Worm (Caenorhabditis elegans): Measurements from ENCODE around the gene K11H12.9.
A peak's percentile ranks its signal among the peaks of the same experiment; 100 is the strongest.

The K11H12.9 gene

ce11 chrIV:682726-683340 is 33.4 kb downstream of the K11H12.9 start (continued):
- TF ChIP-seq pha-2 (tag; optimal IDR thresholded peaks at IDR 0.05) (no peak), C08G9.2 (tag; optimal IDR thresholded peaks at IDR 0.05) (peak; percentile 69), elt-4 (tag; optimal IDR thresholded peaks at IDR 0.05) (peak; percentile 25), sdc-2 (tag; optimal IDR thresholded peaks at IDR 0.05) (peak; percentile 60), odd-2 (tag; optimal IDR thresholded peaks at IDR 0.05) (no peak), K02D7.2 (tag; optimal IDR thresholded peaks at IDR 0.05) (peak; percentile 33), sox-4 (tag; optimal IDR thresholded peaks at IDR 0.05) (peak; percentile 71), C38D4.7 (GFP tag; optimal IDR thresholded peaks at IDR 0.05) (peak; percentile 71), ceh-48 (tag; optimal IDR thresholded peaks at IDR 0.05) (peak; percentile 9), ceh-6 (GFP tag; optimal IDR thresholded peaks at IDR 0.05) (peak; percentile 81), ceh-14 (tag; optimal IDR thresholded peaks at IDR 0.05) (peak; percentile 75), lim-6 (tag; optimal IDR thresholded peaks at IDR 0.05) (peak; percentile 61), ceh-9 (tag; optimal IDR thresholded peaks at IDR 0.05) (no peak), unc-55 (GFP tag; optimal IDR thresholded peaks at IDR 0.05) (no peak), T23F11.4 (GFP tag; optimal IDR thresholded peaks at IDR 0.05) (peak; percentile 71), npax-4 (tag; optimal IDR thresholded peaks at IDR 0.05) (peak; percentile 23), hlh-13 (GFP tag; optimal IDR thresholded peaks at IDR 0.05) (peak; percentile 50), ceh-19 (GFP tag; optimal IDR thresholded peaks at IDR 0.05) (peak; percentile 64), nhr-11 (tag; optimal IDR thresholded peaks at IDR 0.05) (no peak), sox-2 (GFP tag; IDR thresholded peaks at IDR 0.05) (no peak), pqm-1 (tag; optimal IDR thresholded peaks at IDR 0.05) (peak; percentile 55), tbx-7 (tag; optimal IDR thresholded peaks at IDR 0.05) (peak; percentile 46), gmeb-2 (tag; optimal IDR thresholded peaks at IDR 0.05) (peak; percentile 77), syd-9 (tag; optimal IDR thresholded peaks at IDR 0.05) (peak; percentile 50), ttx-3 (tag; optimal IDR thresholded peaks at IDR 0.05) (peak; percentile 59), F13H6.1 (tag; optimal IDR thresholded peaks at IDR 0.05) (peak; percentile 30), mec-3 (tag; optimal IDR thresholded peaks at IDR 0.05; ENCODE audit: borderline replicate concordance) (no peak), hlh-15 (tag; optimal IDR thresholded peaks at IDR 0.05) (no peak), zip-5 (tag; optimal IDR thresholded peaks at IDR 0.05) (peak; percentile 40), ets-4 (tag; optimal IDR thresholded peaks at IDR 0.05) (peak; percentile 7), unc-3 (GFP tag; conservative IDR thresholded peaks at IDR 0.05) (peak; percentile 81), unc-3 (tag; optimal IDR thresholded peaks at IDR 0.05) (peak; percentile 23), hlh-8 (tag; optimal IDR thresholded peaks at IDR 0.05) (peak; percentile 25), eyg-1 (tag; optimal IDR thresholded peaks at IDR 0.05) (peak; percentile 34), ceh-18 (tag; optimal IDR thresholded peaks at IDR 0.05) (peak; percentile 75), ama-1 (optimal IDR thresholded peaks at IDR 0.05) (no peak), lin-11 (tag; optimal IDR thresholded peaks at IDR 0.05) (peak; percentile 66), fkh-10 (GFP tag; optimal IDR thresholded peaks at IDR 0.05) (no peak), elt-2 (tag; optimal IDR thresholded peaks at IDR 0.05) (peak; percentile 81), ceh-24 (tag; optimal IDR thresholded peaks at IDR 0.05) (no peak), pha-4 (tag; optimal IDR thresholded peaks at IDR 0.05) (no peak), pat-9 (tag; optimal IDR thresholded peaks at IDR 0.05) (peak; percentile 68), ztf-16 (tag; optimal IDR thresholded peaks at IDR 0.05) (peak; percentile 76), ceh-34 (tag; optimal IDR thresholded peaks at IDR 0.05) (peak; percentile 63), unc-86 (tag; optimal IDR thresholded peaks at IDR 0.05) (peak; percentile 67), dve-1 (tag; optimal IDR thresholded peaks at IDR 0.05) (peak; percentile 62), hlh-30 (tag; optimal IDR thresholded peaks at IDR 0.05; ENCODE audit: insufficient read depth) (peak; percentile 87), ceh-22 (tag; optimal IDR thresholded peaks at IDR 0.05) (no peak), che-1 (tag; optimal IDR thresholded peaks at IDR 0.05) (peak; percentile 72), hlh-6 (tag; optimal IDR thresholded peaks at IDR 0.05) (peak; percentile 82)
